Worm (Caenorhabditis elegans): ENCODE results near the gene C44B7.5.
A peak's percentile ranks its signal among the peaks of the same experiment; 100 is the strongest.

The C44B7.5 gene

DNA sequence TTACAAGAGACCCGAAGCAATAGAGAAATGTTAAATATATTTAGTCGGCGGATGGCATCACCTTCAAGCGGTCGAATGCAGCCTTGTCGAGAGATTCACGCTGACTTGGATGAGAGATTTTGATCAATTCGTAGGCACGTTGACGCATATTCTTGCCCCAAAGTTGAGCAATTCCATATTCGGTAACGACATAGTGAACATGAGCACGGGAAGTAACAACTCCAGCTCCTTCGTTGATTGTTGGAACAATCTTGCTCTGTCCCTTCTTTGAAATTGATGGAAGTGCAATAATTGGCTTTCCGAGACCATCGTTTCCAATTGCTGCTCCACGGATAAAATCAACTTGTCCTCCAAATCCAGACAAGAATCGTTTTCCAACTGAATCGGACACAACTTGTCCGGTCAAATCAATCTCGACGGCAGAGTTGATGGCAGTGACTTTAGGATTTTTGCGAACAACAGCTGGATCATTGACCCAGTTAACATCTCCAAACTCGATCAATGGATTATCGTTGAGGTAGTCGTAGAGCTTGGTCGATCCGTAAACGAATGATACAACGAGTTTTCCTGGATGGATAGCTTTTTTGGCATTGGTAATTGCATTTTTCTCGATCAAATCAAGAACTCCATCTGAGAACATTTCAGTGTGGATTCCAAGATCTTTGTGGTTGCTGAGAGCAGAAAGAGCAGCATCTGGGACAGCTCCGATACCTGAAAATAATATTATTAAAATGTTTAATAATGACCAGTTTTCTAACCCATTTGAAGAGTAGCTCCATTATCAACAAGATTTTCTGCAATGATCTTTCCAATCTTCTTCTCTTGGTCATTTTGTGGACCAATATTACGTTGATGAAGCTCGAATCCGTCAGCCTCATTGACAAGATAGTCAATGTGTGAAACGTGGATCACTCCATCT, 16.5 kb upstream of the C44B7.5 start (continued):
- TF ChIP-seq Y75B8A.6 (GFP tag; IDR thresholded peaks at IDR 0.05) (peak; percentile 68; the same call in 1 of the 2 replicates), dve-1 (tag; optimal IDR thresholded peaks at IDR 0.05; ENCODE audit: insufficient read depth) (no peak), zag-1 (tag; optimal IDR thresholded peaks at IDR 0.05) (no peak), ceh-28 (tag; optimal IDR thresholded peaks at IDR 0.05) (no peak), D1046.2 (GFP tag; IDR thresholded peaks at IDR 0.05) (peak; percentile 71; the same call in 1 of the 2 replicates)

DNA sequence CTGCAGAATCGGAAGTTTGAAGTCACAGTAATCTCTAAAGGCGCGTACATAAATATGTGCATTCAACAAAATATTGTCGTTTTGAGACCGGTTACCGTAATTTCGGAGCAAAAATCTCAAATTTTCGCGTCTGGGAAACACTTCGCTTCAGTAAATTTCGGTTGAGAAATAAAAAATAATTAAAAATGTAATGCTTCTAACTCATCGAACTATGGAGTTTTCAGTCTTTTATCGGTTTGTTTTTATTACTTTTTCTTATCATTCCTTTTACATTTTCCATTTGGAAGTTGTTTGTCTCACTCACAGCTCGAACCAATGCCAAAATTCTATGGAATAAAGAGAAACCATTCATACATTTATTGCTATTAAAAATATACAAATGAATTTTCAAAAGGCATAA, 15.8 kb upstream of the C44B7.5 start:
- TF ChIP-seq F26F4.8 (GFP tag; conservative IDR thresholded peaks at IDR 0.05) (no peak), zfp-3 (GFP tag; conservative IDR thresholded peaks at IDR 0.05) (peak; percentile 93), vab-7 (GFP tag; IDR thresholded peaks at IDR 0.05) (no peak), lin-39 (tag; optimal IDR thresholded peaks at IDR 0.05) (no peak), mep-1 (tag; optimal IDR thresholded peaks at IDR 0.05) (peak; percentile 90), hlh-11 (tag; optimal IDR thresholded peaks at IDR 0.05) (peak; percentile 55), dmd-8 (GFP tag; IDR thresholded peaks at IDR 0.05) (no peak), dpl-1 (GFP tag; optimal IDR thresholded peaks at IDR 0.05) (no peak), ceh-20 (GFP tag; IDR thresholded peaks at IDR 0.05) (0 out of 2 replicates have a peak, but pooled peaks have one; percentile 28), zip-2 (tag; optimal IDR thresholded peaks at IDR 0.05) (no peak), ceh-28 (tag; optimal IDR thresholded peaks at IDR 0.05) (no peak), dmd-9 (GFP tag; IDR thresholded peaks at IDR 0.05) (0 out of 2 replicates have a peak, but pooled peaks have one; percentile 3), T20F7.1 (GFP tag; optimal IDR thresholded peaks at IDR 0.05) (peak; percentile 69), spr-3 (GFP tag; optimal IDR thresholded peaks at IDR 0.05) (no peak), snpc-4 (tag; optimal IDR thresholded peaks at IDR 0.05) (no peak), nhr-102 (tag; optimal IDR thresholded peaks at IDR 0.05) (peak; percentile 67), ztf-11 (tag; optimal IDR thresholded peaks at IDR 0.05) (no peak), ZK337.2 (GFP tag; IDR thresholded peaks at IDR 0.05) (no peak), ceh-62 (tag; optimal IDR thresholded peaks at IDR 0.05) (no peak), pha-4 (GFP tag; IDR thresholded peaks at IDR 0.05) (no peak), pha-4 (tag; optimal IDR thresholded peaks at IDR 0.05) (no peak), hmg-1.1 (GFP tag; IDR thresholded peaks at IDR 0.05) (0 out of 2 replicates have a peak, but pooled peaks have one; percentile 32), rbr-2 (tag; optimal IDR thresholded peaks at IDR 0.05) (peak; percentile 20), F10B5.3 (tag; optimal IDR thresholded peaks at IDR 0.05) (no peak), nhr-41 (GFP tag; IDR thresholded peaks at IDR 0.05) (no peak), fkh-10 (GFP tag; optimal IDR thresholded peaks at IDR 0.05) (no peak), lsy-2 (tag; optimal IDR thresholded peaks at IDR 0.05) (peak; percentile 52 to 70), ctbp-1 (GFP tag; IDR thresholded peaks at IDR 0.05) (no peak), hlh-30 (tag; optimal IDR thresholded peaks at IDR 0.05; ENCODE audit: insufficient read depth) (peak; percentile 22), mdl-1 (tag; optimal IDR thresholded peaks at IDR 0.05) (no peak), attf-4 (tag; optimal IDR thresholded peaks at IDR 0.05) (peak; percentile 9), zfp-2 (tag; optimal IDR thresholded peaks at IDR 0.05) (no peak), lin-13 (GFP tag; optimal IDR thresholded peaks at IDR 0.05) (no peak), aly-2 (tag; optimal IDR thresholded peaks at IDR 0.05) (no peak), lin-1 (GFP tag; IDR thresholded peaks at IDR 0.05) (peak; percentile 38; the same call in 1 of the 2 replicates), nhr-76 (tag; optimal IDR thresholded peaks at IDR 0.05) (peak; percentile 8), daf-12 (tag; optimal IDR thresholded peaks at IDR 0.05) (no peak), pqm-1 (tag; optimal IDR thresholded peaks at IDR 0.05) (peak; percentile 17), nhr-11 (tag; optimal IDR thresholded peaks at IDR 0.05) (no peak), Y5F2A.4 (GFP tag; optimal IDR thresholded peaks at IDR 0.05) (no peak), nhr-10 (tag; optimal IDR thresholded peaks at IDR 0.05) (peak; percentile 32), mdt-29 (GFP tag; IDR thresholded peaks at IDR 0.05) (peak; percentile 77; the same call in 1 of the 2 replicates), F49E8.2 (tag; optimal IDR thresholded peaks at IDR 0.05; ENCODE audit: borderline replicate concordance) (no peak), R02D3.7 (tag; optimal IDR thresholded peaks at IDR 0.05) (no peak)
